Worm (Caenorhabditis elegans): Measurements from ENCODE around the gene perm-2.

DNA sequence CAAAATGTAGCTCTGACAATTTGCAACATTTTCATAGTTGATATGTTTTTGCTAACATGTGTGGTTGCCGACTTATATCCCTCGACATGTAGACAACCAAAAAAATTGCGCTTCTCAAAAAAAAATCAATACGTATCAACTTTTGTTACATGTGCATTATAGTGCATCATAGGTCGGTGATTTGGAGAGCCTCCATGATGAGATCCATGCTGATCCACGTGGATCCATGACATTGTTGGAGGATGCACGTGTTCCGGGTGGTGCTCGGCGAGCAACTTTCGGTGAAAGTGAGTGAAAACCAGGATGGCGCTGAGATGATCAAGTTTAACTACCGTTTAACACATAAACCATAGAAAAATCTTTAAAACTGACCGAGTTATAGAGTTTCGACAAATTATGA, 15.6 kb upstream of the perm-2 start:
- TF ChIP-seq ama-1 (optimal IDR thresholded peaks at IDR 0.05) (no peak), lin-39 (tag; optimal IDR thresholded peaks at IDR 0.05) (no peak), tbx-2 (tag; optimal IDR thresholded peaks at IDR 0.05) (no peak), nhr-77 (tag; optimal IDR thresholded peaks at IDR 0.05) (no peak), lsy-2 (tag; optimal IDR thresholded peaks at IDR 0.05) (no peak), lin-13 (GFP tag; optimal IDR thresholded peaks at IDR 0.05) (no peak), hpl-2 (GFP tag; optimal IDR thresholded peaks at IDR 0.05) (no peak), hlh-4 (tag; optimal IDR thresholded peaks at IDR 0.05) (no peak), irx-1 (tag; optimal IDR thresholded peaks at IDR 0.05) (no peak), ztf-11 (tag; optimal IDR thresholded peaks at IDR 0.05) (no peak), egl-27 (tag; optimal IDR thresholded peaks at IDR 0.05) (no peak), grh-1 (GFP tag; IDR thresholded peaks at IDR 0.05) (no peak)

Data from whole organism, L1 larva.